Fruit fly (Drosophila melanogaster) whole organism, prepupa: ENCODE measurements around the gene PGRP-LF.

Experiments
- Blimp-1 ChIP-seq: fragments of 200-800 bp; sonication (Bioruptor generic); optimal IDR thresholded peaks from 3 replicates; lab custom pipeline; 2017; ENCODE audit warnings: missing biosample characterization, missing genetic modification characterization, mild to moderate bottlenecking, moderate library complexity, missing genetic modification reagents
- CG10631 ChIP-seq: fragments of 200-800 bp; sonication (Bioruptor generic); optimal IDR thresholded peaks from 2 replicates; lab custom pipeline; 2016; ENCODE audit warnings: missing biosample characterization, missing genetic modification characterization
- CG11294 ChIP-seq: fragments of 200-800 bp; sonication (Bioruptor generic); IDR thresholded peaks from 2 replicates; pipeline ENCODE4 v1.3.6; 2022; ENCODE audit warnings: missing biosample characterization, missing genetic modification characterization
- CG11902 ChIP-seq: fragments of 200-800 bp; sonication (Bioruptor generic); optimal IDR thresholded peaks from 3 replicates; lab custom pipeline; 2016; ENCODE audit warnings: missing biosample characterization, missing genetic modification characterization
- CG15336 ChIP-seq: fragments of 200-800 bp; sonication (Bioruptor generic); IDR thresholded peaks from 2 replicates; pipeline ENCODE4 v1.3.6; 2022; ENCODE audit warnings: missing biosample characterization, missing genetic modification characterization
- CG1621 ChIP-seq: fragments of 200-800 bp; sonication (Bioruptor generic); optimal IDR thresholded peaks from 3 replicates; lab custom pipeline; 2018; ENCODE audit warnings: missing biosample characterization, mild to moderate bottlenecking, missing genetic modification characterization
- CG16779 ChIP-seq: fragments of 200-800 bp; sonication (Bioruptor generic); optimal IDR thresholded peaks from 3 replicates; lab custom pipeline; 2017; ENCODE audit warnings: missing biosample characterization, mild to moderate bottlenecking, missing genetic modification characterization
- CG3032 ChIP-seq: fragments of 200-800 bp; optimal IDR thresholded peaks from 2 replicates; lab custom pipeline; 2019; ENCODE audit warnings: missing biosample characterization, mild to moderate bottlenecking, missing genetic modification characterization, moderate library complexity
- CG31627 ChIP-seq: fragments of 200-800 bp; sonication (Bioruptor generic); optimal IDR thresholded peaks from 3 replicates; lab custom pipeline; 2016; ENCODE audit warnings: missing biosample characterization, missing genetic modification characterization
- CG6163 ChIP-seq: fragments of 200-800 bp; sonication (Bioruptor generic); IDR thresholded peaks from 3 replicates; pipeline ENCODE4 v1.3.6; 2022; ENCODE audit warnings: missing biosample characterization, missing genetic modification characterization
- CG6276 ChIP-seq: fragments of 200-800 bp; sonication (Bioruptor generic); optimal IDR thresholded peaks from 2 replicates; lab custom pipeline; 2017; ENCODE audit warnings: missing biosample characterization, mild to moderate bottlenecking, missing genetic modification characterization
- CG6792 ChIP-seq: fragments of 200-800 bp; sonication (Bioruptor generic); optimal IDR thresholded peaks from 3 replicates; lab custom pipeline; 2016; ENCODE audit warnings: missing biosample characterization, missing genetic modification characterization
- CG6808 ChIP-seq: fragments of 200-800 bp; sonication (Bioruptor generic); optimal IDR thresholded peaks from 3 replicates; lab custom pipeline; 2017; ENCODE audit warnings: missing biosample characterization, missing genetic modification characterization, mild to moderate bottlenecking, moderate library complexity, missing genetic modification reagents
- CG6854 ChIP-seq: fragments of 200-800 bp; sonication (Bioruptor generic); optimal IDR thresholded peaks from 2 replicates; lab custom pipeline; 2017; ENCODE audit warnings: missing biosample characterization, mild to moderate bottlenecking, missing genetic modification characterization
- CG8119 ChIP-seq: fragments of 200-800 bp; sonication (Bioruptor generic); IDR thresholded peaks from 3 replicates; pipeline ENCODE4 v1.3.6; 2022; ENCODE audit warnings: missing biosample characterization, missing genetic modification characterization
- CG8319 ChIP-seq: fragments of 200-800 bp; sonication (Bioruptor generic); optimal IDR thresholded peaks from 3 replicates; lab custom pipeline; 2016; ENCODE audit warnings: missing biosample characterization, missing genetic modification characterization
- CG8632 ChIP-seq: fragments of 200-800 bp; sonication (Bioruptor generic); optimal IDR thresholded peaks from 3 replicates; lab custom pipeline; 2016; ENCODE audit warnings: missing biosample characterization, missing genetic modification characterization
- CG9139 ChIP-seq: fragments of 200-800 bp; sonication (Bioruptor generic); optimal IDR thresholded peaks from 3 replicates; lab custom pipeline; 2017; ENCODE audit warnings: missing biosample characterization, mild to moderate bottlenecking, missing genetic modification characterization
- Eip75B ChIP-seq: fragments of 200-800 bp; sonication (Bioruptor generic); optimal IDR thresholded peaks from 3 replicates; lab custom pipeline; 2016; ENCODE audit warnings: missing biosample characterization, missing genetic modification characterization
- Eip93F ChIP-seq: fragments of 200-800 bp; sonication (Bioruptor generic); optimal IDR thresholded peaks from 2 replicates; lab custom pipeline; 2016; ENCODE audit warnings: missing biosample characterization, mild to moderate bottlenecking, missing genetic modification characterization
- Ets21C ChIP-seq: fragments of 200-800 bp; sonication (Bioruptor generic); optimal IDR thresholded peaks from 3 replicates; lab custom pipeline; 2016; ENCODE audit warnings: missing biosample characterization, missing genetic modification characterization
- Hr38 ChIP-seq: sonication (Bioruptor generic); optimal IDR thresholded peaks from 2 replicates; lab custom pipeline; 2016; ENCODE audit warnings: missing biosample characterization, missing genetic modification characterization
- Hr39 ChIP-seq: fragments of 200-800 bp; sonication (Bioruptor generic); optimal IDR thresholded peaks from 2 replicates; lab custom pipeline; 2016; ENCODE audit warnings: missing biosample characterization, missing genetic modification characterization
- Hr4 ChIP-seq: fragments of 200-800 bp; sonication (Bioruptor generic); optimal IDR thresholded peaks from 3 replicates; lab custom pipeline; 2016; ENCODE audit warnings: missing biosample characterization, missing genetic modification characterization
- Lpt ChIP-seq: fragments of 200-800 bp; sonication (Bioruptor generic); optimal IDR thresholded peaks from 3 replicates; lab custom pipeline; 2016; ENCODE audit warnings: missing biosample characterization, missing genetic modification characterization
- Met ChIP-seq: fragments of 200-800 bp; sonication (Bioruptor generic); optimal IDR thresholded peaks from 3 replicates; lab custom pipeline; 2016; ENCODE audit warnings: missing biosample characterization, missing genetic modification characterization
- OdsH ChIP-seq: fragments of 200-800 bp; sonication (Bioruptor generic); optimal IDR thresholded peaks from 3 replicates; lab custom pipeline; 2016; ENCODE audit warnings: missing biosample characterization, missing genetic modification characterization
- Smox ChIP-seq: fragments of 200-800 bp; sonication (Bioruptor generic); optimal IDR thresholded peaks from 3 replicates; lab custom pipeline; 2016; ENCODE audit warnings: missing biosample characterization, missing genetic modification characterization
- Sox102F ChIP-seq: fragments of 200-800 bp; sonication (Bioruptor generic); optimal IDR thresholded peaks from 2 replicates; lab custom pipeline; 2016; ENCODE audit warnings: missing biosample characterization, mild to moderate bottlenecking, missing genetic modification characterization
- Sox14 ChIP-seq: fragments of 200-800 bp; sonication (Bioruptor generic); optimal IDR thresholded peaks from 3 replicates; lab custom pipeline; 2016; ENCODE audit warnings: missing biosample characterization, missing genetic modification characterization
- achi ChIP-seq: fragments of 200-800 bp; sonication (Bioruptor generic); optimal IDR thresholded peaks from 3 replicates; lab custom pipeline; 2016; ENCODE audit warnings: missing biosample characterization, missing genetic modification characterization
- acj6 ChIP-seq: fragments of 200-800 bp; sonication (Bioruptor generic); optimal IDR thresholded peaks from 3 replicates; lab custom pipeline; 2016; ENCODE audit warnings: missing biosample characterization, missing genetic modification characterization
- dac ChIP-seq: fragments of 200-800 bp; sonication (Bioruptor generic); optimal IDR thresholded peaks from 2 replicates; lab custom pipeline; 2017; ENCODE audit warnings: missing biosample characterization, mild to moderate bottlenecking, missing genetic modification characterization
- dsx ChIP-seq: fragments of 200-800 bp; optimal IDR thresholded peaks from 3 replicates; lab custom pipeline; 2019; ENCODE audit warnings: missing biosample characterization, mild to moderate bottlenecking, missing genetic modification characterization, moderate library complexity; ENCODE audit not compliant: poor library complexity, severe bottlenecking
- eg ChIP-seq: fragments of 200-800 bp; sonication (Bioruptor generic); IDR thresholded peaks from 3 replicates; pipeline ENCODE4 v1.3.6; 2022; ENCODE audit warnings: missing biosample characterization, missing genetic modification characterization
- esn ChIP-seq: fragments of 200-800 bp; sonication (Bioruptor generic); optimal IDR thresholded peaks from 2 replicates; lab custom pipeline; 2016; ENCODE audit warnings: missing biosample characterization, mild to moderate bottlenecking, missing genetic modification characterization, moderate library complexity
- fd59A ChIP-seq: fragments of 200-800 bp; sonication (Bioruptor generic); optimal IDR thresholded peaks from 2 replicates; lab custom pipeline; 2017; ENCODE audit warnings: missing biosample characterization, mild to moderate bottlenecking, missing genetic modification characterization, missing genetic modification reagents
- fd85E ChIP-seq: fragments of 200-800 bp; sonication (Bioruptor generic); optimal IDR thresholded peaks from 3 replicates; lab custom pipeline; 2016; ENCODE audit warnings: missing biosample characterization, missing genetic modification characterization
- fkh ChIP-seq: fragments of 200-800 bp; sonication (Bioruptor generic); optimal IDR thresholded peaks from 3 replicates; lab custom pipeline; 2017; ENCODE audit warnings: missing biosample characterization, mild to moderate bottlenecking, missing genetic modification characterization, moderate library complexity
- lz ChIP-seq: fragments of 200-800 bp; sonication (Bioruptor generic); optimal IDR thresholded peaks from 3 replicates; lab custom pipeline; 2016; ENCODE audit warnings: missing biosample characterization, missing genetic modification characterization
- net ChIP-seq: fragments of 200-800 bp; sonication (Bioruptor generic); optimal IDR thresholded peaks from 3 replicates; lab custom pipeline; 2016; ENCODE audit warnings: missing biosample characterization, missing genetic modification characterization
- pdm3 ChIP-seq: fragments of 200-800 bp; sonication (Bioruptor generic); optimal IDR thresholded peaks from 3 replicates; lab custom pipeline; 2016; ENCODE audit warnings: missing biosample characterization, missing genetic modification characterization
- spab ChIP-seq: fragments of 200-800 bp; sonication (Bioruptor generic); optimal IDR thresholded peaks from 2 replicates; lab custom pipeline; 2017; ENCODE audit warnings: missing biosample characterization, mild to moderate bottlenecking, missing genetic modification characterization, missing genetic modification reagents
- ss ChIP-seq, 2 experiments: fragments of 200-800 bp; sonication (Bioruptor generic); optimal IDR thresholded peaks; 2 replicates in 1 of 2; 3 replicates in 1 of 2; lab custom pipeline; 2017 to 2018; ENCODE audit warnings: mild to moderate bottlenecking in 2 of 2, missing biosample characterization in 2 of 2, missing genetic modification characterization in 2 of 2, moderate library complexity in 1 of 2
- svp ChIP-seq: fragments of 200-800 bp; sonication (Bioruptor generic); peaks from one replicate; lab custom pipeline; 2016; ENCODE audit warnings: missing biosample characterization, missing genetic modification characterization
- topi ChIP-seq: fragments of 200-800 bp; sonication (Bioruptor generic); optimal IDR thresholded peaks from 3 replicates; lab custom pipeline; 2016; ENCODE audit warnings: missing biosample characterization, missing genetic modification characterization
- vri ChIP-seq: fragments of 200-800 bp; sonication (Bioruptor generic); optimal IDR thresholded peaks from 3 replicates; lab custom pipeline; 2016; ENCODE audit warnings: missing biosample characterization, mild to moderate bottlenecking, missing genetic modification characterization

Gene PGRP-LF

dm6 chr3L:9335711-9336110, 13.7 kb upstream of the PGRP-LF start (continued):
- TF ChIP-seq Eip75B (GFP tag; lab: Kevin White, UChicago) (no peak), Blimp-1 (GFP tag; lab: Kevin White, UChicago) (peak; percentile 30), CG8119 (GFP tag; lab: Robert Waterston, UW) (peak; percentile 38; the same call in 1 of the 3 replicates), CG10631 (GFP tag; lab: Kevin White, UChicago) (no peak), Eip93F (no peak), dac (GFP tag; lab: Kevin White, UChicago) (no peak), Hr39 (GFP tag; lab: Kevin White, UChicago) (no peak), CG16779 (peak; percentile 68), CG11902 (no peak), Ets21C (GFP tag; lab: Kevin White, UChicago) (no peak), acj6 (GFP tag; lab: Kevin White, UChicago) (no peak), topi (GFP tag; lab: Kevin White, UChicago) (no peak), CG6792 (GFP tag; lab: Kevin White, UChicago) (peak; percentile 5), Hr38 (no peak), CG15336 (GFP tag; lab: Robert Waterston, UW) (no peak), CG1621 (tag; lab: Kevin White, UChicago) (peak; percentile 20), vri (GFP tag; lab: Kevin White, UChicago) (peak; percentile 21), CG6163 (GFP tag; lab: Robert Waterston, UW) (peak; percentile 79; the same call in 2 of the 3 replicates), CG6276 (GFP tag; lab: Kevin White, UChicago) (peak; percentile 28), CG6808 (GFP tag; lab: Kevin White, UChicago) (peak; percentile 29), CG9139 (GFP tag; lab: Kevin White, UChicago) (peak; percentile 42)

dm6 chr3L:9337942-9338468, 11.4 kb upstream of the PGRP-LF start:
- TF ChIP-seq svp (GFP tag; lab: Kevin White, UChicago) (peak; percentile 72), Smox (GFP tag; lab: Kevin White, UChicago) (no peak), ss (GFP tag; optimal IDR thresholded peaks at IDR 0.05; lab: Kevin White, UChicago) (peak in 1 of 2 experiments; percentile 42), vri (GFP tag; lab: Kevin White, UChicago) (no peak), CG1621 (tag; lab: Kevin White, UChicago) (no peak), Sox102F (peak; percentile 5), Met (GFP tag; lab: Kevin White, UChicago) (no peak), achi (no peak), CG6276 (GFP tag; lab: Kevin White, UChicago) (no peak), Lpt (GFP tag; lab: Kevin White, UChicago) (peak; percentile 26), CG6854 (no peak), CG11902 (no peak), dac (GFP tag; lab: Kevin White, UChicago) (no peak), CG8119 (GFP tag; lab: Robert Waterston, UW) (no peak), CG8632 (no peak), CG9139 (GFP tag; lab: Kevin White, UChicago) (peak; percentile 38), CG15336 (GFP tag; lab: Robert Waterston, UW) (0 out of 2 replicates have a peak, but pooled peaks have one; percentile 20), pdm3 (GFP tag; lab: Kevin White, UChicago) (no peak), Sox14 (GFP tag; lab: Kevin White, UChicago) (peak; percentile 48), spab (GFP tag; lab: Kevin White, UChicago) (no peak), CG10631 (GFP tag; lab: Kevin White, UChicago) (no peak), CG31627 (no peak), Blimp-1 (GFP tag; lab: Kevin White, UChicago) (no peak), CG6163 (GFP tag; lab: Robert Waterston, UW) (0 out of 3 replicates have a peak, but pooled peaks have one; percentile 37), CG3032 (tag; lab: Kevin White, UChicago) (no peak), net (GFP tag; lab: Kevin White, UChicago) (no peak), eg (GFP tag; lab: Robert Waterston, UW) (no peak), esn (no peak), CG11294 (GFP tag; lab: Robert Waterston, UW) (no peak), acj6 (GFP tag; lab: Kevin White, UChicago) (no peak), OdsH (no peak), fd59A (GFP tag; lab: Kevin White, UChicago) (no peak), Hr4 (GFP tag; lab: Kevin White, UChicago) (no peak), dsx (GFP tag; lab: Kevin White, UChicago) (peak; percentile 6), Eip75B (GFP tag; lab: Kevin White, UChicago) (no peak), Hr39 (GFP tag; lab: Kevin White, UChicago) (no peak), CG8319 (GFP tag; lab: Kevin White, UChicago) (no peak), fd85E (no peak), fkh (peak; percentile 10), CG6792 (GFP tag; lab: Kevin White, UChicago) (no peak), lz (GFP tag; lab: Kevin White, UChicago) (no peak), CG16779 (peak; percentile 16)
